Worm (Caenorhabditis elegans) whole organism, L4 larva: ENCODE measurements around the gene srj-37.

ENCODE experiments used
- F10B5.3 ChIP-seq: sonication (generic microtip); optimal IDR thresholded peaks from 2 replicates; lab custom pipeline; 2016; ENCODE audit warnings: mild to moderate bottlenecking, missing genetic modification characterization, missing compliant biosample characterization
- R02D3.7 ChIP-seq: fragments of 150-350 bp; sonication (generic microtip); optimal IDR thresholded peaks from 3 replicates; lab custom pipeline; 2014; ENCODE audit warnings: missing biosample characterization, missing genetic modification characterization
- ZK337.2 ChIP-seq: fragments of 200-800 bp; sonication (Bioruptor generic); IDR thresholded peaks from 2 replicates; pipeline ENCODE4 v1.3.6; 2022; ENCODE audit warnings: missing genetic modification reagents, missing genetic modification characterization, missing compliant biosample characterization
- ama-1 ChIP-seq: fragments of 150-350 bp; optimal IDR thresholded peaks from 2 replicates; lab custom pipeline; 2014; ENCODE audit warnings: inconsistent platforms, mixed read lengths
- lin-39 ChIP-seq: fragments of 150-350 bp; optimal IDR thresholded peaks from 2 replicates; lab custom pipeline; 2014; ENCODE audit warnings: missing biosample characterization, missing genetic modification reagents, missing genetic modification characterization
- nhr-10 ChIP-seq: fragments of 150-350 bp; optimal IDR thresholded peaks from 2 replicates; lab custom pipeline; 2014; ENCODE audit warnings: missing biosample characterization, missing genetic modification characterization
- nhr-41 ChIP-seq: fragments of 200-800 bp; sonication (Bioruptor generic); IDR thresholded peaks from 2 replicates; pipeline ENCODE4 v1.3.6; 2022; ENCODE audit warnings: missing genetic modification reagents, missing genetic modification characterization, missing compliant biosample characterization
- unc-130 ChIP-seq: sonication (generic microtip); optimal IDR thresholded peaks from 2 replicates; lab custom pipeline; 2016; ENCODE audit warnings: missing genetic modification reagents, missing genetic modification characterization, missing compliant biosample characterization
- unc-39 ChIP-seq: sonication (generic microtip); optimal IDR thresholded peaks from 2 replicates; lab custom pipeline; 2017; ENCODE audit warnings: missing biosample characterization, missing genetic modification characterization
- zag-1 ChIP-seq: fragments of 150-350 bp; optimal IDR thresholded peaks from 2 replicates; lab custom pipeline; 2014; ENCODE audit warnings: missing biosample characterization, missing genetic modification characterization

DNA sequence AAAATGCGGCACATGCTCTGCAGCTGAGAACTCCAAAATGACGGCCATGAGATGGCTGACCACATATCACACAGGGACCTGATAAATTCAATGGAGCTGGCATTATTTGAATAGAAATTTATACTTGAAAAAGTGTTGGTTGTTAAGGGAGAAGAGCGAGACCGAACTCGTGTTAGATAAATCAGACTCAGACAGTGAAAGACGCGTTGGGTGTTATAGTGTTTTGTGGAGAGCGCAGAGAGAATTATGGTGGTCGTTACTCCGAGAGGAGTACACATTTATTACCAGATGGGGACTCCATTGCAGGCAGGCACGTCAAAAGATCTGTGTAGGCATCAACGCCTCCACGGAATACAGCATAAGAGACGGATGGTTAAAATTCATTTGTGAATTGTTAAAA lies 4.3 kb downstream of the srj-37 start, which contains the start of gene nhr-190:
- TF ChIP-seq unc-39 (tag; lab: Kevin White, UChicago): no peak
- no peak for TF ChIP-seq ama-1 (lab: Kevin White, UChicago)
- TF ChIP-seq zag-1 (tag; lab: Kevin White, UChicago): no peak
- TF ChIP-seq unc-130 (GFP tag; lab: Kevin White, UChicago): no peak
- no peak for TF ChIP-seq nhr-41 (GFP tag; lab: Robert Waterston, UW)
- no peak for TF ChIP-seq lin-39 (tag; lab: Kevin White, UChicago)
- no peak for TF ChIP-seq F10B5.3 (tag; lab: Kevin White, UChicago)
- no peak for TF ChIP-seq R02D3.7 (tag; lab: Kevin White, UChicago)
- TF ChIP-seq nhr-10 (tag; lab: Kevin White, UChicago): no peak
- no peak for TF ChIP-seq ZK337.2 (GFP tag; lab: Robert Waterston, UW)
